Fruit fly (Drosophila melanogaster) whole organism: Measurements from ENCODE around the gene osk.

ENCODE experiments used
- CG8478 ChIP-seq: fragments of >200 bp; optimal IDR thresholded peaks from 2 replicates; lab custom pipeline; 2018; ENCODE audit warnings: inconsistent platforms
- Dll ChIP-seq: fragments of >200 bp; optimal IDR thresholded peaks from 2 replicates; lab custom pipeline; 2017
- EcR ChIP-seq, 2 experiments: fragments of >200 bp; optimal IDR thresholded peaks; 2 replicates each; lab custom pipeline; 2017; ENCODE audit warnings: missing biosample characterization in 2 of 2, missing genetic modification characterization in 2 of 2, missing genetic modification reagents in 2 of 2
- pan ChIP-seq: fragments of >200 bp; optimal IDR thresholded peaks from 2 replicates; lab custom pipeline; 2017
- psq ChIP-seq: fragments of >200 bp; optimal IDR thresholded peaks from 2 replicates; lab custom pipeline; 2017
- usp ChIP-seq: fragments of >200 bp; optimal IDR thresholded peaks from 2 replicates; lab custom pipeline; 2017; ENCODE audit warnings: missing biosample characterization, missing genetic modification characterization, mixed read lengths

DNA sequence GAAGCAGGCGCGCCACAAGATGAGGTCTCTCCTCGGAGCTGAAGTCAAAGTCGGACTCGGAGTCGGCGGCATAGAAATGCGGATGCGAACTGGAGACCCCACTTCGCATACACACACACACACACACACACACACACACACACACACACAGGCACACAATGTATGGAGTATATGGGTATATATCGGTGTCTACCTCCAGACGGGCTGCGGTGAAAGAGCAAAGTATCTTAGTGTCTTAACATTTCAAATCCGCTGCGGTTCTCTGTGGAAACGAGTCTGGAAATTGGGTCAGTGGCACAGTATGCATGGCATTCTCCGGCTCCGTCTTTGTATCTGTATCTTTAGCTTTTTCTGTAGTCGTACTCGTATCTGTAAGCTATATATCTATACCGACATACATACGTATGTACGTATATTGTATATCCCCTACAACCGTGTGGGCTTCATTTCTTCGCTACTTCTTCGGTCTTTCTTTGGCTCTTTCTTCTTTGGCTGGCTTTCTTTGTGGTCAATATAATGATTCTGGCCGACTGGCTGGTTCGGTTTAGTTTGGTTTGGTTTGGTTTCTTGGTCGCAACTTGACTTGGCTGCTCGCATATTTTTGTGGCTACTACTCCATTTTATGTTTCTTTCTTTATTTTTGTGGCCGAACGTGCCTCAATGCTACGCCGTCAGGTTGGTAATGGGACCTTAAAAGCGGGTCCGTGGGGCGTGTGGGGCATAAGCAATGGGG is 14.6 kb downstream of the osk start:
- TF ChIP-seq CG8478 (lab: Kevin White, UChicago) (no peak), psq (no peak), EcR (GFP tag; optimal IDR thresholded peaks at IDR 0.05; lab: Kevin White, UChicago) (no peak), Dll (lab: Kevin White, UChicago) (no peak), pan (no peak), usp (GFP tag; lab: Kevin White, UChicago) (no peak)
